Fruit fly (Drosophila melanogaster): Measurements from ENCODE around the gene Mcm6.
A peak's percentile ranks its signal among the peaks of the same experiment; 100 is the strongest.

Gene Mcm6

dm6 chrX:6699255-6699885 lies 25.2 kb downstream of the Mcm6 start, which contains the start of gene CG14441 (continued):
- TF ChIP-seq CG4707 (GFP tag; optimal IDR thresholded peaks at IDR 0.05) (peak; percentile 41), mam (GFP tag; optimal IDR thresholded peaks at IDR 0.05) (peak; percentile 37), CG9727 (GFP tag; optimal IDR thresholded peaks at IDR 0.05) (peak; percentile 29), E2f2 (GFP tag; IDR thresholded peaks at IDR 0.05) (peak; percentile 30; the same call in 1 of the 2 replicates), CG13775 (GFP tag; optimal IDR thresholded peaks at IDR 0.05) (no peak), CG17912 (GFP tag; optimal IDR thresholded peaks at IDR 0.05) (no peak), CG30403 (GFP tag; optimal IDR thresholded peaks at IDR 0.05) (peak; percentile 13), lab (GFP tag; optimal IDR thresholded peaks at IDR 0.05) (peak; percentile 75), CG16813 (GFP tag; IDR thresholded peaks at IDR 0.05; ENCODE audit: partially characterized antibody) (peak; percentile 98), pho (GFP tag; optimal IDR thresholded peaks at IDR 0.05) (peak; percentile 10), Lpt (GFP tag; optimal IDR thresholded peaks at IDR 0.05) (no peak), Bteb2 (GFP tag; optimal IDR thresholded peaks at IDR 0.05) (peak; percentile 47), Ssrp (tag; optimal IDR thresholded peaks at IDR 0.05) (no peak), nmo (GFP tag; optimal IDR thresholded peaks at IDR 0.05) (peak; percentile 38), az2 (GFP tag; optimal IDR thresholded peaks at IDR 0.05) (peak; percentile 21), nom (GFP tag; optimal IDR thresholded peaks at IDR 0.05) (peak; percentile 73), CG12391 (tag; optimal IDR thresholded peaks at IDR 0.05) (peak; percentile 46), Dad (GFP tag; optimal IDR thresholded peaks at IDR 0.05) (peak; percentile 62), CG8924 (tag; optimal IDR thresholded peaks at IDR 0.05) (peak; percentile 73), CG8089 (GFP tag; optimal IDR thresholded peaks at IDR 0.05) (peak; percentile 26), CG3163 (GFP tag; optimal IDR thresholded peaks at IDR 0.05) (peak; percentile 32), gro (GFP tag; optimal IDR thresholded peaks at IDR 0.05) (peak; percentile 71), CG10209 (GFP tag; optimal IDR thresholded peaks at IDR 0.05) (peak; percentile 21), CG42726 (GFP tag; IDR thresholded peaks at IDR 0.05; ENCODE audit: partially characterized antibody) (peak; percentile 62), CG34224 (GFP tag; IDR thresholded peaks at IDR 0.05; ENCODE audit: partially characterized antibody) (peak; percentile 100), CG30020 (tag; optimal IDR thresholded peaks at IDR 0.05) (peak; percentile 6), Trl (optimal IDR thresholded peaks at IDR 0.05) (no peak), Trl (GFP tag; optimal IDR thresholded peaks at IDR 0.05) (peak; percentile 28), mld (GFP tag; IDR thresholded peaks at IDR 0.05; ENCODE audit: partially characterized antibody) (peak; percentile 96), ac (GFP tag; optimal IDR thresholded peaks at IDR 0.05) (peak; percentile 1), chinmo (GFP tag; IDR thresholded peaks at IDR 0.05; ENCODE audit: partially characterized antibody) (peak; percentile 98), so (GFP tag; IDR thresholded peaks at IDR 0.05) (peak; percentile 57; the same call in 1 of the 3 replicates), NfI (GFP tag; optimal IDR thresholded peaks at IDR 0.05) (peak; percentile 43), Doc3 (GFP tag; IDR thresholded peaks at IDR 0.05; ENCODE audit: partially characterized antibody) (peak; percentile 100), hb (GFP tag; IDR thresholded peaks at IDR 0.05; ENCODE audit: partially characterized antibody) (peak; percentile 93), lola (GFP tag; optimal IDR thresholded peaks at IDR 0.05) (peak in 1 of 3 experiments; percentile 15), CG17385 (GFP tag; optimal IDR thresholded peaks at IDR 0.05) (peak; percentile 57), tgo (GFP tag; IDR thresholded peaks at IDR 0.05) (no peak), CG10979 (tag; optimal IDR thresholded peaks at IDR 0.05) (peak; percentile 42), gcm (GFP tag; optimal IDR thresholded peaks at IDR 0.05) (peak; percentile 25), CG32772 (GFP tag; IDR thresholded peaks at IDR 0.05) (no peak), Scr (GFP tag; IDR thresholded peaks at IDR 0.05; ENCODE audit: partially characterized antibody) (peak; percentile 99), CG18476 (GFP tag; optimal IDR thresholded peaks at IDR 0.05) (peak; percentile 3), Poxn (GFP tag; IDR thresholded peaks at IDR 0.05) (no peak), pb (GFP tag; optimal IDR thresholded peaks at IDR 0.05) (peak; percentile 13), gsb (GFP tag; IDR thresholded peaks at IDR 0.05) (no peak), mirr (GFP tag; optimal IDR thresholded peaks at IDR 0.05) (peak; percentile 52), CG13894 (tag; optimal IDR thresholded peaks at IDR 0.05) (peak; percentile 77), btn (GFP tag; optimal IDR thresholded peaks at IDR 0.05) (no peak)
